Worm (Caenorhabditis elegans) whole organism, late embryonic: ENCODE results near the gene git-1.

Experiments used
- F13H6.1 ChIP-seq: sonication (generic microtip); optimal IDR thresholded peaks from 2 replicates; lab custom pipeline; 2016; ENCODE audit warnings: missing genetic modification characterization, missing compliant biosample characterization
- K02D7.2 ChIP-seq: sonication (generic microtip); optimal IDR thresholded peaks from 2 replicates; lab custom pipeline; 2017; ENCODE audit warnings: mild to moderate bottlenecking, missing genetic modification characterization, missing compliant biosample characterization
- ama-1 ChIP-seq: fragments of 150-350 bp; optimal IDR thresholded peaks from 2 replicates; lab custom pipeline; 2014
- ceh-48 ChIP-seq: sonication (generic microtip); optimal IDR thresholded peaks from 2 replicates; lab custom pipeline; 2016; ENCODE audit warnings: missing genetic modification characterization, inconsistent platforms, missing compliant biosample characterization
- ceh-6 ChIP-seq: fragments of 200-800 bp; sonication (Bioruptor generic); optimal IDR thresholded peaks from 2 replicates; lab custom pipeline; 2018; ENCODE audit warnings: mild to moderate bottlenecking, missing genetic modification characterization, missing compliant biosample characterization
- che-1 ChIP-seq: sonication (generic microtip); optimal IDR thresholded peaks from 2 replicates; lab custom pipeline; 2016; ENCODE audit warnings: mild to moderate bottlenecking, missing genetic modification characterization, missing compliant biosample characterization
- eyg-1 ChIP-seq: sonication (generic microtip); optimal IDR thresholded peaks from 2 replicates; lab custom pipeline; 2016; ENCODE audit warnings: missing genotype, missing genetic modification characterization, missing compliant biosample characterization
- nhr-11 ChIP-seq: fragments of 150-350 bp; optimal IDR thresholded peaks from 2 replicates; lab custom pipeline; 2014; ENCODE audit warnings: missing biosample characterization, missing genetic modification characterization
- pag-3 ChIP-seq: sonication (generic microtip); optimal IDR thresholded peaks from 2 replicates; lab custom pipeline; 2016; ENCODE audit warnings: missing compliant biosample characterization, missing genetic modification characterization, borderline replicate concordance
- pha-4 ChIP-seq: fragments of 150-350 bp; optimal IDR thresholded peaks from 2 replicates; lab custom pipeline; 2018; ENCODE audit warnings: missing biosample characterization, missing genetic modification reagents, missing genetic modification characterization
- sox-4 ChIP-seq: sonication (generic microtip); optimal IDR thresholded peaks from 2 replicates; lab custom pipeline; 2017; ENCODE audit warnings: mild to moderate bottlenecking, missing genetic modification characterization, inconsistent platforms, missing compliant biosample characterization
- tbx-7 ChIP-seq: sonication (generic microtip); optimal IDR thresholded peaks from 2 replicates; lab custom pipeline; 2016; ENCODE audit warnings: missing genotype, missing genetic modification characterization, missing compliant biosample characterization
- unc-55 ChIP-seq: sonication (generic microtip); optimal IDR thresholded peaks from 2 replicates; lab custom pipeline; 2017; ENCODE audit warnings: missing biosample characterization, missing genetic modification reagents, missing genetic modification characterization

DNA sequence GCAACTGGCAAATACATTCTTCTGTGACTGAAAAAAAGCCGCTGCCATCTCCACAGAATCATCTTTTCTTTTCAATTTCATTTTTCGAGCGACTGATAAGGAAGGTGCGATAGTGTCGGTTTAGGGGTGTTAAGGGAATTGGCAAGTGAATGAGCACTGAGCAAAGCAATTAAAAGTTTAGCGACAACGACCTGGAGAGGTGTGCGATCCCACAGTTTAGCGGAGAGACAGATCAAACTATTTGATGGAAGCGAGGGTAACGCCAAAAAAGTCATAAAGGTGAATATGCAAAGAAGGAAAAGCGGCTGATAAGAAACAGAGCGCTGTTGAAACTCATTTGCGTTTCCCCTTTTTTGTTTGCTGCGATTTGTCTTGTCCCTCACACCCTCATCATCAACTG lies 4.3 kb downstream of the git-1 start, which contains the start of the genes F14F3.5 and slcf-1:
- TF ChIP-seq ceh-6 (GFP tag; lab: Kevin White, UChicago): no peak
- TF ChIP-seq tbx-7 (tag; lab: Kevin White, UChicago): no peak
- no peak for TF ChIP-seq che-1 (tag; lab: Kevin White, UChicago)
- TF ChIP-seq pha-4 (tag; lab: Kevin White, UChicago): no peak
- no peak for TF ChIP-seq eyg-1
- no peak for TF ChIP-seq F13H6.1 (tag; lab: Kevin White, UChicago)
- TF ChIP-seq sox-4 (tag; lab: Kevin White, UChicago): no peak
- TF ChIP-seq pag-3 (tag; lab: Kevin White, UChicago): no peak
- TF ChIP-seq nhr-11: no peak
- TF ChIP-seq K02D7.2: no peak
- TF ChIP-seq ceh-48 (tag; lab: Kevin White, UChicago): no peak
- TF ChIP-seq unc-55 (GFP tag; lab: Kevin White, UChicago): no peak
- TF ChIP-seq ama-1: no peak
